Fruit fly (Drosophila melanogaster): ENCODE results near the gene spn-A.
A peak's percentile ranks its signal among the peaks of the same experiment; 100 is the strongest.

spn-A gene

DNA sequence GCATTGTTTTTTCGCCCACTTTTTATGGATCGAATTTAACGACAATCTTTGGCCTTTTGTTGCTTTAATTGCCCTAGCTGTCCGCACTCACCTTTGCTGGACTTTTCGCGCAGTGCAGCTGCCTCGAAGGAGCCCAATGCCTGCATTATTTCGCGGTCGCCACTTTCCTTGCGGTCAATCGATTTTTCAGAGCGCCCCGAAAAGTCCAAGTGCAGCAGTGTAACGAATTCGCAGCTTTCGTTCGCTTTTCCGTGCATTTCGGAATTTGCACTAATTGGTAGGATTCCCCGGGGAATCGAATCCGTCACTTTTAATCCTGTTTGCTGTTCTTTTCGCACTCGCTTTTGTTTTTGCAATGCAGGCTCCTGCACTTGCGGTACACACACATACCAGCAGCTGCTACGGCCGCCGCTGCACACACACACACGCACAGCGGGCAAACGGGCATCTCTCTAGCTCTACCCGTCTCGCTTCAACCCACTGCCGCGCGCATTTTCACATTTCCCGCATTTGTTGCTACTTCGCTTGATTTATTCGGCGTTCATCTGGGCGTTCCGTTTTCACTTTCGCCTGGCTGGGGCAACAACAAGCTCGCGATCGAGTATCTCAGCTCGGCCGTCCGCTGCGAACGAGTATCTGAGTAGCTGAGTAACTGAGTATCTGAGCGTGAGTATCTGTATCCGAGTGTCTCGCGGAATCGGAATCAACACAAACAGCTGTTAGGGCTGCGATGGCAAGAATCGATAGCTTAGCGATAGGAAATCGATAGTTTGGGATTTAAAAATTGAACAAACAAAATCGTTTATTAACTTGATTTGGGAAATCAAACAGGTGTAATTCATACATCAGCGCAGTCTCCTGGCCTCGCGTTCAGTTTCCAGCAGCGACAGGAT, 34.0 kb downstream of the spn-A start, which contains the start of gene Mgat2:
Mgat2 (minus strand) TSS at position 663 of the 893 bp plus-strand sequence.
- no peak for TF ChIP-seq TFAM (GFP tag; optimal IDR thresholded peaks at IDR 0.05)
- TF ChIP-seq CG12769 (tag; optimal IDR thresholded peaks at IDR 0.05): peak; percentile 95
- TF ChIP-seq CG14014 (GFP tag; IDR thresholded peaks at IDR 0.05): no peak
- TF ChIP-seq wdn (GFP tag; IDR thresholded peaks at IDR 0.05): no peak
- no peak for TF ChIP-seq CG10209 (GFP tag; optimal IDR thresholded peaks at IDR 0.05)
- no peak for TF ChIP-seq CG4404 (GFP tag; IDR thresholded peaks at IDR 0.05)
- TF ChIP-seq her (GFP tag; optimal IDR thresholded peaks at IDR 0.05): peak; percentile 75
- TF ChIP-seq amos (GFP tag; IDR thresholded peaks at IDR 0.05; ENCODE audit: partially characterized antibody): peak; percentile 85
- TF ChIP-seq BtbVII (GFP tag; optimal IDR thresholded peaks at IDR 0.05): peak; percentile 63
- TF ChIP-seq CG6272 (GFP tag; IDR thresholded peaks at IDR 0.05): no peak
- no peak for TF ChIP-seq org-1 (GFP tag; optimal IDR thresholded peaks at IDR 0.05)
- TF ChIP-seq CG10274 (GFP tag; optimal IDR thresholded peaks at IDR 0.05): no peak
- no peak for TF ChIP-seq CG9215 (GFP tag; IDR thresholded peaks at IDR 0.05)
- TF ChIP-seq luna (GFP tag; optimal IDR thresholded peaks at IDR 0.05): no peak
- TF ChIP-seq br (optimal IDR thresholded peaks at IDR 0.05): no peak
- TF ChIP-seq Six4 (GFP tag; optimal IDR thresholded peaks at IDR 0.05): no peak
- no peak for TF ChIP-seq Lpt (GFP tag; optimal IDR thresholded peaks at IDR 0.05)
- TF ChIP-seq peb (GFP tag; IDR thresholded peaks at IDR 0.05): no peak
- peak; percentile 28 for TF ChIP-seq grau (tag; optimal IDR thresholded peaks at IDR 0.05)
- no peak for TF ChIP-seq CG8765 (GFP tag; IDR thresholded peaks at IDR 0.05)
- no peak for TF ChIP-seq CG1602 (GFP tag; optimal IDR thresholded peaks at IDR 0.05)
- TF ChIP-seq Sry-δ (GFP tag; optimal IDR thresholded peaks at IDR 0.05): no peak
- TF ChIP-seq Hmr (GFP tag; optimal IDR thresholded peaks at IDR 0.05): peak; percentile 31
- no peak for TF ChIP-seq Sin3A (optimal IDR thresholded peaks at IDR 0.05)
- no peak for TF ChIP-seq PHDP (tag; optimal IDR thresholded peaks at IDR 0.05)
- TF ChIP-seq CG17328 (GFP tag; IDR thresholded peaks at IDR 0.05): no peak
- TF ChIP-seq ftz-f1 (GFP tag; optimal IDR thresholded peaks at IDR 0.05): no peak
- TF ChIP-seq run (tag; optimal IDR thresholded peaks at IDR 0.05): no peak
- TF ChIP-seq ttk (GFP tag; IDR thresholded peaks at IDR 0.05): no peak
- no peak for TF ChIP-seq CG1647 (GFP tag; optimal IDR thresholded peaks at IDR 0.05)
- TF ChIP-seq CG12659 (GFP tag; optimal IDR thresholded peaks at IDR 0.05): peak; percentile 29
- 0 out of 2 replicates have a peak, but pooled peaks have one; percentile 20 for TF ChIP-seq Rx (GFP tag; IDR thresholded peaks at IDR 0.05)
- peak; percentile 3 for TF ChIP-seq Max (GFP tag; optimal IDR thresholded peaks at IDR 0.05)
- TF ChIP-seq Lhr (GFP tag; optimal IDR thresholded peaks at IDR 0.05): no peak
- no peak for TF ChIP-seq sqz (GFP tag; optimal IDR thresholded peaks at IDR 0.05)
- no peak for TF ChIP-seq CG17568 (GFP tag; optimal IDR thresholded peaks at IDR 0.05)
- no peak for TF ChIP-seq gsb (GFP tag; IDR thresholded peaks at IDR 0.05)
- no peak for TF ChIP-seq cwo (GFP tag; optimal IDR thresholded peaks at IDR 0.05)
- no peak for TF ChIP-seq D19B (GFP tag; optimal IDR thresholded peaks at IDR 0.05)
- TF ChIP-seq BEAF-32 (GFP tag; optimal IDR thresholded peaks at IDR 0.05): peak; percentile 90
- TF ChIP-seq CG33213 (GFP tag; optimal IDR thresholded peaks at IDR 0.05): peak; percentile 5
- no peak for TF ChIP-seq CG15514 (GFP tag; optimal IDR thresholded peaks at IDR 0.05)
- no peak for TF ChIP-seq dan (GFP tag; IDR thresholded peaks at IDR 0.05)
- TF ChIP-seq zen (tag; optimal IDR thresholded peaks at IDR 0.05): no peak
- no peak for TF ChIP-seq Mrtf (GFP tag; IDR thresholded peaks at IDR 0.05)
- TF ChIP-seq Dfd (GFP tag; optimal IDR thresholded peaks at IDR 0.05): no peak
- peak; percentile 11 for TF ChIP-seq CG13624 (GFP tag; optimal IDR thresholded peaks at IDR 0.05)
- TF ChIP-seq MESR4 (GFP tag; optimal IDR thresholded peaks at IDR 0.05): peak; percentile 81
- TF ChIP-seq hbn (GFP tag; IDR thresholded peaks at IDR 0.05; ENCODE audit: partially characterized antibody): peak; percentile 89
- TF ChIP-seq ara (GFP tag; IDR thresholded peaks at IDR 0.05): 0 out of 2 replicates have a peak, but pooled peaks have one; percentile 29
